Fruit fly (Drosophila melanogaster) whole organism, embryonic: ENCODE data around the gene Sf3b2.

Source experiments
- CG1024 ChIP-seq: fragments of 200-800 bp; sonication (Bioruptor generic); IDR thresholded peaks from 2 replicates; pipeline ENCODE4 v1.3.6; 2022; ENCODE audit warnings: missing biosample characterization, missing genetic modification characterization
- CG10979 ChIP-seq: fragments of 200-800 bp; sonication (Bioruptor generic); optimal IDR thresholded peaks from 2 replicates; lab custom pipeline; 2018; ENCODE audit warnings: missing biosample characterization, mild to moderate bottlenecking, missing genetic modification characterization, moderate library complexity
- CG11723 ChIP-seq: fragments of 200-800 bp; sonication (Bioruptor generic); optimal IDR thresholded peaks from 2 replicates; lab custom pipeline; 2017; ENCODE audit warnings: missing biosample characterization, mild to moderate bottlenecking, missing genetic modification characterization
- CG14710 ChIP-seq: fragments of 200-800 bp; sonication (Bioruptor generic); optimal IDR thresholded peaks from 3 replicates; lab custom pipeline; 2019; ENCODE audit warnings: missing biosample characterization, mild to moderate bottlenecking, missing genetic modification characterization, moderate library complexity
- CG17328 ChIP-seq: fragments of 200-800 bp; sonication (Bioruptor generic); IDR thresholded peaks from 2 replicates; pipeline ENCODE4 v1.3.6; 2022; ENCODE audit warnings: missing biosample characterization, missing genetic modification characterization
- CG17612 ChIP-seq: fragments of 200-800 bp; sonication (Bioruptor generic); IDR thresholded peaks from 2 replicates; pipeline ENCODE4 v1.3.6; 2022; ENCODE audit warnings: missing biosample characterization, missing genetic modification characterization
- CG18599 ChIP-seq: fragments of 200-800 bp; sonication (Bioruptor generic); optimal IDR thresholded peaks from 3 replicates; lab custom pipeline; 2017; ENCODE audit warnings: missing biosample characterization, missing genetic modification characterization, mild to moderate bottlenecking, moderate library complexity, missing genetic modification reagents
- CG2712 ChIP-seq: fragments of 200-800 bp; optimal IDR thresholded peaks from 3 replicates; lab custom pipeline; 2019; ENCODE audit warnings: missing biosample characterization, mild to moderate bottlenecking, missing genetic modification characterization, moderate library complexity
- CG2875 ChIP-seq: fragments of 200-800 bp; sonication (Bioruptor generic); optimal IDR thresholded peaks from 2 replicates; lab custom pipeline; 2017; ENCODE audit warnings: missing biosample characterization, mild to moderate bottlenecking, missing genetic modification characterization, missing genetic modification reagents
- CG31224 ChIP-seq: fragments of 200-800 bp; sonication (Bioruptor generic); IDR thresholded peaks from 2 replicates; pipeline ENCODE4 v1.3.6; 2022; ENCODE audit warnings: missing biosample characterization, missing genetic modification characterization
- CG3726 ChIP-seq: fragments of 200-800 bp; sonication (Bioruptor generic); IDR thresholded peaks from 3 replicates; pipeline ENCODE4, ENCODE4 v1.3.6; 2022; ENCODE audit warnings: missing biosample characterization, missing genetic modification characterization
- CG42726 ChIP-seq: fragments of 200-800 bp; sonication (Bioruptor generic); IDR thresholded peaks from 2 replicates; pipeline ENCODE4 v1.3.6; 2022; ENCODE audit warnings: missing biosample characterization, missing genetic modification characterization; ENCODE audit not compliant: partially characterized antibody
- CG6654 ChIP-seq: fragments of 200-800 bp; sonication (Bioruptor generic); optimal IDR thresholded peaks from 2 replicates; lab custom pipeline; 2017; ENCODE audit warnings: missing biosample characterization, mild to moderate bottlenecking, missing genetic modification characterization
- CG6765 ChIP-seq: fragments of 200-800 bp; sonication (Bioruptor generic); optimal IDR thresholded peaks from 3 replicates; lab custom pipeline; 2017; ENCODE audit warnings: missing biosample characterization, mild to moderate bottlenecking, missing genetic modification characterization
- CG6791 ChIP-seq: fragments of 200-800 bp; sonication (Bioruptor generic); IDR thresholded peaks from 3 replicates; pipeline ENCODE4 v1.3.6; 2022; ENCODE audit warnings: missing biosample characterization, missing genetic modification characterization; ENCODE audit not compliant: partially characterized antibody
- CG6854 ChIP-seq: fragments of 200-800 bp; sonication (Bioruptor generic); optimal IDR thresholded peaks from 3 replicates; lab custom pipeline; 2017; ENCODE audit warnings: missing biosample characterization, mild to moderate bottlenecking, missing genetic modification characterization
- CG7556 ChIP-seq: fragments of 200-800 bp; sonication (Bioruptor generic); optimal IDR thresholded peaks from 2 replicates; lab custom pipeline; 2017; ENCODE audit warnings: missing biosample characterization, mild to moderate bottlenecking, missing genetic modification characterization
- CG7987 ChIP-seq: fragments of 200-800 bp; sonication (Bioruptor generic); optimal IDR thresholded peaks from 2 replicates; lab custom pipeline; 2018; ENCODE audit warnings: missing biosample characterization, mild to moderate bottlenecking, missing genetic modification characterization, moderate library complexity
- Dip3 ChIP-seq: fragments of 200-800 bp; sonication (Bioruptor generic); optimal IDR thresholded peaks from 3 replicates; lab custom pipeline; 2016; ENCODE audit warnings: missing biosample characterization, missing genetic modification characterization
- Dll ChIP-seq: fragments of 200-800 bp; sonication (Bioruptor generic); IDR thresholded peaks from 4 replicates; pipeline ENCODE4 v1.3.6; 2022; ENCODE audit warnings: missing biosample characterization, missing genetic modification characterization; ENCODE audit not compliant: partially characterized antibody
- Dref ChIP-seq: fragments of 200-800 bp; sonication (Bioruptor generic); IDR thresholded peaks from 2 replicates; pipeline ENCODE4 v1.3.6; 2022; ENCODE audit warnings: missing biosample characterization, missing genetic modification characterization
- Drgx ChIP-seq: fragments of 200-800 bp; sonication (Bioruptor generic); IDR thresholded peaks from 2 replicates; pipeline ENCODE4 v1.3.6; 2022; ENCODE audit warnings: missing biosample characterization, missing genetic modification characterization
- Elba2 ChIP-seq: fragments of 200-800 bp; sonication (Bioruptor generic); optimal IDR thresholded peaks from 3 replicates; lab custom pipeline; 2016; ENCODE audit warnings: missing biosample characterization, missing genetic modification characterization
- Hr3 ChIP-seq: fragments of 200-800 bp; sonication (Bioruptor generic); optimal IDR thresholded peaks from 3 replicates; lab custom pipeline; 2016; ENCODE audit warnings: missing biosample characterization, missing genetic modification characterization
- Med ChIP-seq: fragments of 200-800 bp; sonication (Bioruptor generic); peaks from one replicate; lab custom pipeline; 2016; ENCODE audit warnings: missing biosample characterization, missing genetic modification characterization, mild to moderate bottlenecking, inconsistent platforms, moderate library complexity
- Meics ChIP-seq: fragments of 200-800 bp; sonication (Bioruptor generic); optimal IDR thresholded peaks from 2 replicates; lab custom pipeline; 2017; ENCODE audit warnings: missing biosample characterization, mild to moderate bottlenecking, missing genetic modification characterization
- Mes4 ChIP-seq: fragments of 200-800 bp; sonication (Bioruptor generic); optimal IDR thresholded peaks from 2 replicates; lab custom pipeline; 2016; ENCODE audit warnings: missing biosample characterization, missing genetic modification characterization
- PHDP ChIP-seq: fragments of 200-800 bp; sonication (Bioruptor generic); optimal IDR thresholded peaks from 3 replicates; lab custom pipeline; 2018; ENCODE audit warnings: missing biosample characterization, mild to moderate bottlenecking, missing genetic modification characterization, moderate library complexity
- Ptx1 ChIP-seq: fragments of 200-800 bp; sonication (Bioruptor generic); IDR thresholded peaks from 2 replicates; pipeline ENCODE4 v1.3.6; 2022; ENCODE audit warnings: missing biosample characterization, missing genetic modification characterization
- Sin3A ChIP-seq: fragments of >200 bp; optimal IDR thresholded peaks from 2 replicates; lab custom pipeline; 2018
- Sry-δ ChIP-seq: fragments of 200-800 bp; sonication (Bioruptor generic); optimal IDR thresholded peaks from 2 replicates; lab custom pipeline; 2016; ENCODE audit warnings: missing biosample characterization, missing genetic modification characterization
- Vsx1 ChIP-seq: fragments of 200-800 bp; sonication (Bioruptor generic); optimal IDR thresholded peaks from 2 replicates; lab custom pipeline; 2017; ENCODE audit warnings: missing biosample characterization, mild to moderate bottlenecking, missing genetic modification characterization, missing genetic modification reagents
- ab ChIP-seq: fragments of 200-800 bp; sonication (Bioruptor generic); optimal IDR thresholded peaks from 2 replicates; lab custom pipeline; 2016; ENCODE audit warnings: missing biosample characterization, missing genetic modification characterization
- ara ChIP-seq: fragments of 200-800 bp; sonication (Bioruptor generic); IDR thresholded peaks from 2 replicates; pipeline ENCODE4 v1.3.6; 2022; ENCODE audit warnings: missing biosample characterization, missing genetic modification characterization
- bigmax ChIP-seq: fragments of 200-800 bp; sonication (Bioruptor generic); optimal IDR thresholded peaks from 2 replicates; lab custom pipeline; 2018; ENCODE audit warnings: missing biosample characterization, mild to moderate bottlenecking, missing genetic modification characterization
- disco-r ChIP-seq: fragments of 200-800 bp; sonication (Bioruptor generic); optimal IDR thresholded peaks from 2 replicates; lab custom pipeline; 2016; ENCODE audit warnings: missing biosample characterization, missing genetic modification characterization
- ewg ChIP-seq: fragments of 200-800 bp; sonication (Bioruptor generic); optimal IDR thresholded peaks from 3 replicates; lab custom pipeline; 2017; ENCODE audit warnings: mild to moderate bottlenecking, missing biosample characterization, missing genetic modification reagents, missing genetic modification characterization
- fd3F ChIP-seq: fragments of 200-800 bp; sonication (Bioruptor generic); optimal IDR thresholded peaks from 2 replicates; lab custom pipeline; 2018; ENCODE audit warnings: missing biosample characterization, mild to moderate bottlenecking, missing genetic modification characterization, moderate library complexity
- gro ChIP-seq: fragments of 200-800 bp; sonication (Bioruptor generic); optimal IDR thresholded peaks from 2 replicates; lab custom pipeline; 2016; ENCODE audit warnings: missing biosample characterization, missing genetic modification characterization
- lab ChIP-seq: fragments of 200-800 bp; sonication (Bioruptor generic); optimal IDR thresholded peaks from 3 replicates; lab custom pipeline; 2017; ENCODE audit warnings: missing biosample characterization, missing genetic modification characterization, mild to moderate bottlenecking, moderate library complexity, missing genetic modification reagents
- lmd ChIP-seq: fragments of 200-800 bp; sonication (Bioruptor generic); IDR thresholded peaks from 2 replicates; pipeline ENCODE4 v1.3.6; 2022; ENCODE audit warnings: missing biosample characterization, missing genetic modification characterization
- nom ChIP-seq: fragments of 200-800 bp; sonication (Bioruptor generic); optimal IDR thresholded peaks from 2 replicates; lab custom pipeline; 2017; ENCODE audit warnings: missing biosample characterization, missing genetic modification characterization, mild to moderate bottlenecking, moderate library complexity, missing genetic modification reagents
- pros ChIP-seq: fragments of 200-800 bp; sonication (Bioruptor generic); optimal IDR thresholded peaks from 3 replicates; lab custom pipeline; 2019; ENCODE audit warnings: missing biosample characterization, mild to moderate bottlenecking, missing genetic modification characterization, moderate library complexity
- run ChIP-seq: fragments of 200-800 bp; sonication (Bioruptor generic); optimal IDR thresholded peaks from 3 replicates; lab custom pipeline; 2018; ENCODE audit warnings: missing biosample characterization, mild to moderate bottlenecking, missing genetic modification characterization
- sd ChIP-seq: fragments of 200-800 bp; sonication (Bioruptor generic); optimal IDR thresholded peaks from 3 replicates; lab custom pipeline; 2018; ENCODE audit warnings: missing biosample characterization, mild to moderate bottlenecking, missing genetic modification characterization, moderate library complexity
- toy ChIP-seq: fragments of 200-800 bp; sonication (Bioruptor generic); IDR thresholded peaks from 2 replicates; pipeline ENCODE4 v1.3.6; 2022; ENCODE audit warnings: missing biosample characterization, missing genetic modification characterization
- trem ChIP-seq: fragments of 200-800 bp; optimal IDR thresholded peaks from 3 replicates; lab custom pipeline; 2019; ENCODE audit warnings: missing biosample characterization, mild to moderate bottlenecking, missing genetic modification characterization, moderate library complexity
- unc-4 ChIP-seq: fragments of 200-800 bp; sonication (Bioruptor generic); IDR thresholded peaks from 2 replicates; pipeline ENCODE4 v1.3.6; 2022; ENCODE audit warnings: missing biosample characterization, missing genetic modification characterization; ENCODE audit not compliant: partially characterized antibody
- vnd ChIP-seq: fragments of 200-800 bp; sonication (Bioruptor generic); IDR thresholded peaks from 3 replicates; pipeline ENCODE4 v1.3.6; 2022; ENCODE audit warnings: missing biosample characterization, missing genetic modification characterization; ENCODE audit not compliant: partially characterized antibody
- wdn ChIP-seq: fragments of 200-800 bp; sonication (Bioruptor generic); IDR thresholded peaks from 2 replicates; pipeline ENCODE4 v1.3.6; 2022; ENCODE audit warnings: missing biosample characterization, missing genetic modification characterization
- zf30C ChIP-seq: fragments of 200-800 bp; sonication (Bioruptor generic); optimal IDR thresholded peaks from 3 replicates; lab custom pipeline; 2018; ENCODE audit warnings: missing biosample characterization, mild to moderate bottlenecking, missing genetic modification characterization

The Sf3b2 gene

DNA sequence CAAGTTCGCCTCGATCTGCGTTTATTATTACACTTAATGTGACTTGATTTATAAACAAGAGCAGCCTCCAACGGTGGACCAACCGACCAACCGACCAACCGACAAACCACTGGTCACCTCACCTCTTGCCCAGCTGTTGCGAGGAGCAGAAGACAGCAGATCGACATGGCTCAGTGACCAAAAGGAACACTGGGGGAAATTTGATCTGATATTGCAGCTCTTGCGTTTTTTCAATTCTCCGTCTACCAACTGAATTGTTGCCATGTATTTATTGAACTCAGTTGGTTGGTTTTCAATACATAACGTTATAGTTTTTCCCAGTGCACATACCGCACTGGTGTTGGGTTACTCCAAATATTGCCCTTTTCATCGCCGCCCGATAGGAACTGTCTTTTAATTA, 24.4 kb downstream of the Sf3b2 start (continued):
- peak; percentile 52 for TF ChIP-seq sd (tag; lab: Kevin White, UChicago)
- peak; percentile 1 for TF ChIP-seq CG2712
- TF ChIP-seq CG17612 (GFP tag; lab: Robert Waterston, UW): no peak
- TF ChIP-seq toy (GFP tag; lab: Robert Waterston, UW): no peak
- TF ChIP-seq CG11723 (GFP tag; lab: Kevin White, UChicago): no peak
- no peak for TF ChIP-seq CG1024 (GFP tag; lab: Robert Waterston, UW)
- TF ChIP-seq CG6854 (GFP tag; lab: Kevin White, UChicago): no peak
- no peak for TF ChIP-seq Mes4 (GFP tag; lab: Kevin White, UChicago)
- TF ChIP-seq Ptx1 (GFP tag; lab: Robert Waterston, UW): no peak
- 0 out of 2 replicates have a peak, but pooled peaks have one; percentile 27 for TF ChIP-seq ara (GFP tag; lab: Robert Waterston, UW)
- no peak for TF ChIP-seq CG31224 (GFP tag; lab: Robert Waterston, UW)
- TF ChIP-seq gro: no peak
- no peak for TF ChIP-seq CG2875 (GFP tag; lab: Kevin White, UChicago)
- no peak for TF ChIP-seq CG6791 (GFP tag; lab: Robert Waterston, UW)
- no peak for TF ChIP-seq CG14710 (tag; lab: Kevin White, UChicago)
- no peak for TF ChIP-seq Sry-δ (GFP tag; lab: Kevin White, UChicago)
- no peak for TF ChIP-seq trem (tag; lab: Kevin White, UChicago)
- no peak for TF ChIP-seq CG7556
- TF ChIP-seq CG10979 (tag; lab: Kevin White, UChicago): no peak
- no peak for TF ChIP-seq disco-r (GFP tag; lab: Kevin White, UChicago)
- no peak for TF ChIP-seq PHDP (tag; lab: Kevin White, UChicago)
- no peak for TF ChIP-seq CG6654 (GFP tag; lab: Kevin White, UChicago)
- peak; percentile 25 for TF ChIP-seq nom
- no peak for TF ChIP-seq lmd
- TF ChIP-seq Vsx1 (GFP tag; lab: Kevin White, UChicago): no peak
- no peak for TF ChIP-seq lab (GFP tag; lab: Kevin White, UChicago)
- TF ChIP-seq CG6765: no peak
- TF ChIP-seq CG3726 (GFP tag; lab: Robert Waterston, UW): no peak
- TF ChIP-seq Sin3A (lab: Kevin White, UChicago): no peak
- no peak for TF ChIP-seq wdn (GFP tag; lab: Robert Waterston, UW)
- peak; percentile 30 for TF ChIP-seq zf30C (GFP tag; lab: Kevin White, UChicago)
- no peak for TF ChIP-seq fd3F (GFP tag; lab: Kevin White, UChicago)
- TF ChIP-seq Dll (GFP tag; lab: Robert Waterston, UW): no peak
- TF ChIP-seq CG18599 (GFP tag; lab: Kevin White, UChicago): no peak
- no peak for TF ChIP-seq pros (GFP tag; lab: Kevin White, UChicago)
- TF ChIP-seq Meics: no peak
- no peak for TF ChIP-seq Hr3 (GFP tag; lab: Kevin White, UChicago)
- TF ChIP-seq Dref (GFP tag; lab: Robert Waterston, UW): no peak
- 0 out of 2 replicates have a peak, but pooled peaks have one; percentile 15 for TF ChIP-seq Drgx (GFP tag; lab: Robert Waterston, UW)
- no peak for TF ChIP-seq vnd
- TF ChIP-seq CG42726 (GFP tag; lab: Robert Waterston, UW): no peak
- TF ChIP-seq run (tag; lab: Kevin White, UChicago): no peak
- no peak for TF ChIP-seq Dip3
- TF ChIP-seq unc-4 (GFP tag; lab: Robert Waterston, UW): no peak
- no peak for TF ChIP-seq ab (GFP tag; lab: Kevin White, UChicago)
- no peak for TF ChIP-seq CG7987 (GFP tag; lab: Kevin White, UChicago)
- no peak for TF ChIP-seq Elba2 (GFP tag; lab: Kevin White, UChicago)
- TF ChIP-seq Med (GFP tag; lab: Kevin White, UChicago): peak; percentile 77
- no peak for TF ChIP-seq bigmax
- 0 out of 2 replicates have a peak, but pooled peaks have one; percentile 22 for TF ChIP-seq CG17328 (GFP tag; lab: Robert Waterston, UW)
- no peak for TF ChIP-seq ewg (GFP tag; lab: Kevin White, UChicago)
